Fruit fly (Drosophila melanogaster): ENCODE results near the gene rdgA.

Gene rdgA

dm6 chrX:8906805-8907546 is at the start of gene rdgA:
Gene rdgA (plus strand): TSS chrX:8907068.
- TF ChIP-seq Ets65A (GFP tag) (peak; percentile 90), ken (GFP tag; IDR thresholded peaks at IDR 0.05) (peak; percentile 45; the same call in 1 of the 3 replicates), CG10543 (GFP tag; optimal IDR thresholded peaks at IDR 0.05) (peak; percentile 33), CG10979 (tag; optimal IDR thresholded peaks at IDR 0.05) (no peak), sqz (GFP tag; optimal IDR thresholded peaks at IDR 0.05) (peak; percentile 42), Gug (GFP tag; IDR thresholded peaks at IDR 0.05) (peak; percentile 54; the same call in 2 of the 4 replicates), CG11085 (GFP tag; IDR thresholded peaks at IDR 0.05) (peak; percentile 50; the same call in 1 of the 2 replicates), phol (tag; optimal IDR thresholded peaks at IDR 0.05) (peak; percentile 9), CG3995 (GFP tag; optimal IDR thresholded peaks at IDR 0.05) (peak; percentile 21), Taf1 (GFP tag; IDR thresholded peaks at IDR 0.05) (0 out of 2 replicates have a peak, but pooled peaks have one; percentile 12), Doc3 (GFP tag; IDR thresholded peaks at IDR 0.05; ENCODE audit: partially characterized antibody) (peak; percentile 32; the same call in 2 of the 3 replicates), Ets97D (GFP tag; optimal IDR thresholded peaks at IDR 0.05) (peak; percentile 17), CG17912 (GFP tag; optimal IDR thresholded peaks at IDR 0.05) (no peak), Hand (GFP tag; optimal IDR thresholded peaks at IDR 0.05) (no peak), NfI (GFP tag; optimal IDR thresholded peaks at IDR 0.05) (peak; percentile 33), dpn (GFP tag; optimal IDR thresholded peaks at IDR 0.05) (peak in 1 of 2 experiments; percentile 30), CG7839 (tag; optimal IDR thresholded peaks at IDR 0.05) (no peak), pzg (GFP tag; optimal IDR thresholded peaks at IDR 0.05) (peak; percentile 61), pros (GFP tag; optimal IDR thresholded peaks at IDR 0.05) (no peak), CG14667 (GFP tag; IDR thresholded peaks at IDR 0.05) (0 out of 2 replicates have a peak, but pooled peaks have one; percentile 45), Adf1 (GFP tag; IDR thresholded peaks at IDR 0.05) (peak; percentile 93), CG12744 (GFP tag; optimal IDR thresholded peaks at IDR 0.05) (no peak), CG9932 (GFP tag; IDR thresholded peaks at IDR 0.05) (peak; percentile 82), ind (GFP tag; optimal IDR thresholded peaks at IDR 0.05) (peak; percentile 27), grau (tag; optimal IDR thresholded peaks at IDR 0.05) (peak; percentile 1), CG6272 (GFP tag; IDR thresholded peaks at IDR 0.05) (peak; percentile 67), CG13424 (tag; optimal IDR thresholded peaks at IDR 0.05) (peak; percentile 21), Ptx1 (GFP tag; IDR thresholded peaks at IDR 0.05) (peak; percentile 53; the same call in 1 of the 2 replicates), cato (GFP tag; optimal IDR thresholded peaks at IDR 0.05; ENCODE audit: borderline replicate concordance) (no peak), schlank (tag; optimal IDR thresholded peaks at IDR 0.05) (no peak), Sox102F (GFP tag; optimal IDR thresholded peaks at IDR 0.05) (no peak), Elba2 (GFP tag; optimal IDR thresholded peaks at IDR 0.05) (peak; percentile 39), CG3847 (GFP tag; IDR thresholded peaks at IDR 0.05) (peak; percentile 88), CG30403 (GFP tag; optimal IDR thresholded peaks at IDR 0.05) (peak; percentile 40), CG14441 (GFP tag; IDR thresholded peaks at IDR 0.05) (peak; percentile 59), stc (GFP tag; IDR thresholded peaks at IDR 0.05) (no peak), ase (GFP tag; IDR thresholded peaks at IDR 0.05) (peak; percentile 24; the same call in 1 of the 3 replicates), CG5245 (GFP tag; optimal IDR thresholded peaks at IDR 0.05) (no peak), CG15269 (tag; optimal IDR thresholded peaks at IDR 0.05) (peak; percentile 39), CG12391 (tag; optimal IDR thresholded peaks at IDR 0.05) (peak; percentile 8), B-H2 (GFP tag; optimal IDR thresholded peaks at IDR 0.05) (peak; percentile 25), insv (GFP tag; optimal IDR thresholded peaks at IDR 0.05) (peak; percentile 71 to 96), PHDP (tag; optimal IDR thresholded peaks at IDR 0.05) (no peak), Ada2b (GFP tag; IDR thresholded peaks at IDR 0.05) (peak; percentile 34; the same call in 1 of the 2 replicates), CG12942 (GFP tag; optimal IDR thresholded peaks at IDR 0.05) (no peak), Atf6 (GFP tag; IDR thresholded peaks at IDR 0.05) (peak; percentile 28; the same call in 1 of the 2 replicates), tgo (GFP tag; IDR thresholded peaks at IDR 0.05) (peak; percentile 31; the same call in 1 of the 3 replicates), caup (GFP tag; optimal IDR thresholded peaks at IDR 0.05; ENCODE audit: severe bottlenecking) (no peak), CG17328 (GFP tag; IDR thresholded peaks at IDR 0.05) (peak; percentile 41; the same call in 1 of the 2 replicates)

Data from whole organism, embryonic.